Fruit fly (Drosophila melanogaster) whole organism, prepupa: ENCODE results near the gene ebi.

Experiments used
- CG15336 ChIP-seq: fragments of 200-800 bp; sonication (Bioruptor generic); IDR thresholded peaks from 2 replicates; pipeline ENCODE4 v1.3.6; 2022; ENCODE audit warnings: missing biosample characterization, missing genetic modification characterization
- CG34406 ChIP-seq: fragments of 200-800 bp; sonication (Bioruptor generic); optimal IDR thresholded peaks from 3 replicates; lab custom pipeline; 2016; ENCODE audit warnings: missing biosample characterization, missing genetic modification characterization
- CG8119 ChIP-seq: fragments of 200-800 bp; sonication (Bioruptor generic); IDR thresholded peaks from 3 replicates; pipeline ENCODE4 v1.3.6; 2022; ENCODE audit warnings: missing biosample characterization, missing genetic modification characterization
- CG9139 ChIP-seq: fragments of 200-800 bp; sonication (Bioruptor generic); optimal IDR thresholded peaks from 3 replicates; lab custom pipeline; 2017; ENCODE audit warnings: missing biosample characterization, mild to moderate bottlenecking, missing genetic modification characterization
- Eip75B ChIP-seq: fragments of 200-800 bp; sonication (Bioruptor generic); optimal IDR thresholded peaks from 3 replicates; lab custom pipeline; 2016; ENCODE audit warnings: missing biosample characterization, missing genetic modification characterization
- Lpt ChIP-seq: fragments of 200-800 bp; sonication (Bioruptor generic); optimal IDR thresholded peaks from 3 replicates; lab custom pipeline; 2016; ENCODE audit warnings: missing biosample characterization, missing genetic modification characterization
- eg ChIP-seq: fragments of 200-800 bp; sonication (Bioruptor generic); IDR thresholded peaks from 3 replicates; pipeline ENCODE4 v1.3.6; 2022; ENCODE audit warnings: missing biosample characterization, missing genetic modification characterization
- ss ChIP-seq, 2 experiments: fragments of 200-800 bp; sonication (Bioruptor generic); optimal IDR thresholded peaks; 2 replicates in 1 of 2; 3 replicates in 1 of 2; lab custom pipeline; 2017 to 2018; ENCODE audit warnings: mild to moderate bottlenecking in 2 of 2, missing biosample characterization in 2 of 2, missing genetic modification characterization in 2 of 2, moderate library complexity in 1 of 2
- topi ChIP-seq: fragments of 200-800 bp; sonication (Bioruptor generic); optimal IDR thresholded peaks from 3 replicates; lab custom pipeline; 2016; ENCODE audit warnings: missing biosample characterization, missing genetic modification characterization

- no peak for TF ChIP-seq CG9139 (GFP tag; lab: Kevin White, UChicago)
- TF ChIP-seq CG34406 = no peak
- TF ChIP-seq Eip75B (GFP tag; lab: Kevin White, UChicago) = no peak
- TF ChIP-seq CG15336 (GFP tag; lab: Robert Waterston, UW) = no peak
- TF ChIP-seq CG8119 (GFP tag; lab: Robert Waterston, UW) = no peak
- TF ChIP-seq eg (GFP tag; lab: Robert Waterston, UW) = no peak
- no peak for TF ChIP-seq Lpt
- TF ChIP-seq topi (GFP tag; lab: Kevin White, UChicago) = no peak
- TF ChIP-seq ss (GFP tag; optimal IDR thresholded peaks at IDR 0.05; lab: Kevin White, UChicago) = no peak
Measured at dm6 chr2L:452872-453271, 38.0 kb downstream of the ebi start, which contains the start of the genes crq and shv.
